Worm (Caenorhabditis elegans) whole organism, late embryonic: ENCODE results near the gene nhr-219.

Source experiments
- C08G9.2 ChIP-seq: sonication (generic microtip); optimal IDR thresholded peaks from 2 replicates; lab custom pipeline; 2016; ENCODE audit warnings: mild to moderate bottlenecking, missing genetic modification characterization, moderate library complexity, missing compliant biosample characterization
- F13H6.1 ChIP-seq: sonication (generic microtip); optimal IDR thresholded peaks from 2 replicates; lab custom pipeline; 2016; ENCODE audit warnings: missing genetic modification characterization, missing compliant biosample characterization
- K02D7.2 ChIP-seq: sonication (generic microtip); optimal IDR thresholded peaks from 2 replicates; lab custom pipeline; 2017; ENCODE audit warnings: mild to moderate bottlenecking, missing genetic modification characterization, missing compliant biosample characterization
- K09A11.1 ChIP-seq: sonication (generic microtip); optimal IDR thresholded peaks from 2 replicates; lab custom pipeline; 2017; ENCODE audit warnings: antibody characterized with exemption, mild to moderate bottlenecking, missing genetic modification characterization, missing compliant biosample characterization; ENCODE audit not compliant: insufficient read depth
- T23F11.4 ChIP-seq: fragments of 200-800 bp; sonication (Bioruptor generic); optimal IDR thresholded peaks from 2 replicates; lab custom pipeline; 2018; ENCODE audit warnings: mild to moderate bottlenecking, missing genetic modification characterization, missing compliant biosample characterization
- ceh-14 ChIP-seq: sonication (generic microtip); optimal IDR thresholded peaks from 2 replicates; lab custom pipeline; 2016; ENCODE audit warnings: missing genotype, missing genetic modification characterization, missing compliant biosample characterization
- ceh-18 ChIP-seq: sonication (generic microtip); optimal IDR thresholded peaks from 2 replicates; lab custom pipeline; 2016; ENCODE audit warnings: missing genetic modification characterization, missing compliant biosample characterization
- ceh-24 ChIP-seq: sonication (generic microtip); optimal IDR thresholded peaks from 2 replicates; lab custom pipeline; 2016; ENCODE audit warnings: mild to moderate bottlenecking, missing genetic modification characterization, missing compliant biosample characterization
- ceh-30 ChIP-seq: fragments of 150-350 bp; optimal IDR thresholded peaks from 2 replicates; lab custom pipeline; 2014; ENCODE audit warnings: missing biosample characterization, missing genetic modification characterization
- ceh-34 ChIP-seq: sonication (generic microtip); optimal IDR thresholded peaks from 2 replicates; lab custom pipeline; 2016; ENCODE audit warnings: mild to moderate bottlenecking, missing genetic modification characterization, missing compliant biosample characterization
- ceh-45 ChIP-seq: fragments of 200-800 bp; sonication (Bioruptor generic); IDR thresholded peaks from 2 replicates; pipeline ENCODE4 v1.3.6; 2022; ENCODE audit warnings: missing genetic modification reagents, missing genetic modification characterization, missing compliant biosample characterization
- ceh-48 ChIP-seq: sonication (generic microtip); optimal IDR thresholded peaks from 2 replicates; lab custom pipeline; 2016; ENCODE audit warnings: missing genetic modification characterization, inconsistent platforms, missing compliant biosample characterization
- che-1 ChIP-seq: sonication (generic microtip); optimal IDR thresholded peaks from 2 replicates; lab custom pipeline; 2016; ENCODE audit warnings: mild to moderate bottlenecking, missing genetic modification characterization, missing compliant biosample characterization
- dve-1 ChIP-seq: sonication (generic microtip); optimal IDR thresholded peaks from 2 replicates; lab custom pipeline; 2017; ENCODE audit warnings: antibody characterized with exemption, mild to moderate bottlenecking, missing genetic modification characterization, missing compliant biosample characterization
- elt-4 ChIP-seq: sonication (generic microtip); optimal IDR thresholded peaks from 2 replicates; lab custom pipeline; 2016; ENCODE audit warnings: missing genetic modification characterization, missing compliant biosample characterization
- ets-4 ChIP-seq: sonication (generic microtip); optimal IDR thresholded peaks from 2 replicates; lab custom pipeline; 2016; ENCODE audit warnings: missing genetic modification characterization, missing compliant biosample characterization
- fkh-6 ChIP-seq: sonication (generic microtip); optimal IDR thresholded peaks from 2 replicates; lab custom pipeline; 2016; ENCODE audit warnings: missing genetic modification characterization, missing compliant biosample characterization
- gmeb-2 ChIP-seq: sonication (generic microtip); optimal IDR thresholded peaks from 2 replicates; lab custom pipeline; 2016; ENCODE audit warnings: missing genetic modification characterization, inconsistent platforms, missing compliant biosample characterization
- hlh-6 ChIP-seq: sonication (generic microtip); optimal IDR thresholded peaks from 2 replicates; lab custom pipeline; 2016; ENCODE audit warnings: missing genotype, missing genetic modification characterization, missing compliant biosample characterization
- nhr-232 ChIP-seq: sonication (generic microtip); optimal IDR thresholded peaks from 2 replicates; lab custom pipeline; 2016; ENCODE audit warnings: missing genetic modification characterization, missing compliant biosample characterization
- odd-2 ChIP-seq: sonication (generic microtip); optimal IDR thresholded peaks from 2 replicates; lab custom pipeline; 2017; ENCODE audit warnings: antibody characterized with exemption, mild to moderate bottlenecking, missing genetic modification characterization, missing compliant biosample characterization
- pax-1 ChIP-seq: fragments of 150-350 bp; optimal IDR thresholded peaks from 2 replicates; lab custom pipeline; 2014; ENCODE audit warnings: missing biosample characterization, missing genetic modification characterization
- pha-2 ChIP-seq: sonication (generic microtip); optimal IDR thresholded peaks from 2 replicates; lab custom pipeline; 2017; ENCODE audit warnings: mild to moderate bottlenecking, missing genetic modification characterization, missing compliant biosample characterization
- pqm-1 ChIP-seq: sonication (generic microtip); optimal IDR thresholded peaks from 2 replicates; lab custom pipeline; 2016; ENCODE audit warnings: missing genetic modification characterization, missing compliant biosample characterization
- pros-1 ChIP-seq: fragments of 150-350 bp; optimal IDR thresholded peaks from 2 replicates; lab custom pipeline; 2014; ENCODE audit warnings: missing biosample characterization, missing genetic modification reagents, missing genetic modification characterization
- ref-2 ChIP-seq: sonication (generic microtip); optimal IDR thresholded peaks from 2 replicates; lab custom pipeline; 2016; ENCODE audit warnings: missing genetic modification characterization, missing compliant biosample characterization
- sdc-2 ChIP-seq: sonication (generic microtip); optimal IDR thresholded peaks from 2 replicates; lab custom pipeline; 2016; ENCODE audit warnings: missing genotype, missing genetic modification characterization, missing compliant biosample characterization
- ttx-3 ChIP-seq: sonication (generic microtip); optimal IDR thresholded peaks from 2 replicates; lab custom pipeline; 2016; ENCODE audit warnings: missing genetic modification reagents, missing genetic modification characterization, missing compliant biosample characterization
- unc-3 ChIP-seq, 2 experiments: fragments of 200-800 bp in 1 of 2; sonication (Bioruptor generic) in 1 of 2; sonication (generic microtip) in 1 of 2; conservative IDR thresholded peaks in 1 of 2; optimal IDR thresholded peaks in 1 of 2; 2 replicates each; pipeline versions ENCODE4 v1.3.6 to Lab custom; 2016 to 2022; ENCODE audit warnings: missing compliant biosample characterization in 2 of 2, missing genetic modification characterization in 2 of 2, missing genetic modification reagents in 1 of 2
- unc-42 ChIP-seq: sonication (generic microtip); optimal IDR thresholded peaks from 2 replicates; lab custom pipeline; 2016; ENCODE audit warnings: missing genotype, missing genetic modification characterization, missing compliant biosample characterization
- unc-86 ChIP-seq: sonication (generic microtip); optimal IDR thresholded peaks from 2 replicates; lab custom pipeline; 2016; ENCODE audit warnings: missing genetic modification characterization, missing compliant biosample characterization
- zip-5 ChIP-seq: sonication (generic microtip); optimal IDR thresholded peaks from 2 replicates; lab custom pipeline; 2016; ENCODE audit warnings: missing genetic modification characterization, missing compliant biosample characterization

The nhr-219 gene

DNA sequence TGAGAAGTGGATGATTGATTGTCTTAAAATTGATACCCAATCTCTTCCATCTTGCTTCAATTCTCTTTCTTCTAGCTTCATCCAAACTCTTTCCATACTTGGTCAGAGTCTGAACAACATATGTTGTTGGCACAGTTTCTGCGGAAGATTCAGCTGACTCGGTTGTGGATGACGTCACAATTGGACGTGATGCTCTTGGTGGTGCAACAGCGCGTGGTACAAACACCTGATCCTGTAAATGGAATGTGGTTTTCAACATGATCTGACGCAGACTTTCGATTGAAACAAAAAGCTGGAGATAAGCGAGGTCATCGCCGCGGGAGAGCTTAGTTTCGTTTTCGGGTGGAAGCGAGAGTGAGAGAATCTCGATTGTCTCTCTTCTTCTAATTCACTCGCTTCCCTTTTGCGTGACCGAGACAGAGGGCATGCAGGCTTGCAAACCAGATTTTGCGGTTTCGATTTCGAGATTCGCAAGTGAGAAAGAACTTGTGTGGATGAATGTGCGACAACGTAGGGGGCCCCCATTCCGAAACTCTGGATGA, 23.5 kb downstream of the nhr-219 start:
- TF ChIP-seq F13H6.1 (tag; lab: Kevin White, UChicago) (no peak), ttx-3 (tag; lab: Kevin White, UChicago) (no peak), K02D7.2 (tag; lab: Kevin White, UChicago) (no peak)

DNA sequence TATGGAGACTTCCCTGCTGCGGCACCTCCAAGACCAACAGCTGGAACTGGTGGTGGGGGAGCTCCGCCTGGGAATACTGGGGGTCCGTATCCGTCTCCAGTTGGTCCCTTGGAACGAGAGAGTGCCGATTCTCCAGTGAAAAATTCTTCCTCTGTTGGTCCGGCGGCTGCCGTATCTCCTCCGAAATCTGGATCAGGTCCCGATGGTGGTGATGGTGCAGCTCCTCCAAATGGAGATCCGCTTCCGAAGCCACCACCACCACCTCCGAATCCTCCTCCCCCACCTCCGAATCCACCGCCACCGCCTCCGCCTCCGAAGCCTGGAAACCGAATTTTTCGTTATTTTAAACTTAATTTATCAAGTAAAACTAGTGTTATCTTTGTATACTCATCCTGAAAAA, 25.6 kb downstream of the nhr-219 start:
- no peak for TF ChIP-seq K02D7.2 (tag; lab: Kevin White, UChicago)
- no peak for TF ChIP-seq ceh-24 (tag; lab: Kevin White, UChicago)
- TF ChIP-seq ref-2 (tag; lab: Kevin White, UChicago): no peak
- no peak for TF ChIP-seq pqm-1 (tag; lab: Kevin White, UChicago)
- TF ChIP-seq fkh-6 (tag; lab: Kevin White, UChicago): no peak
- no peak for TF ChIP-seq sdc-2 (tag; lab: Kevin White, UChicago)
- TF ChIP-seq zip-5 (tag; lab: Kevin White, UChicago): no peak
- no peak for TF ChIP-seq ceh-48 (tag; lab: Kevin White, UChicago)
- no peak for TF ChIP-seq pros-1 (tag; lab: Kevin White, UChicago)
- no peak for TF ChIP-seq gmeb-2 (tag; lab: Kevin White, UChicago)
- TF ChIP-seq ceh-34 (tag; lab: Kevin White, UChicago): no peak
- TF ChIP-seq ceh-14: no peak
- no peak for TF ChIP-seq C08G9.2 (tag; lab: Kevin White, UChicago)
- TF ChIP-seq ttx-3 (tag; lab: Kevin White, UChicago): no peak
- no peak for TF ChIP-seq unc-86 (tag; lab: Kevin White, UChicago)
- no peak for TF ChIP-seq ceh-30 (tag; lab: Kevin White, UChicago)
- TF ChIP-seq pha-2 (tag; lab: Kevin White, UChicago): no peak
- no peak for TF ChIP-seq hlh-6
- TF ChIP-seq che-1 (tag; lab: Kevin White, UChicago): no peak

DNA sequence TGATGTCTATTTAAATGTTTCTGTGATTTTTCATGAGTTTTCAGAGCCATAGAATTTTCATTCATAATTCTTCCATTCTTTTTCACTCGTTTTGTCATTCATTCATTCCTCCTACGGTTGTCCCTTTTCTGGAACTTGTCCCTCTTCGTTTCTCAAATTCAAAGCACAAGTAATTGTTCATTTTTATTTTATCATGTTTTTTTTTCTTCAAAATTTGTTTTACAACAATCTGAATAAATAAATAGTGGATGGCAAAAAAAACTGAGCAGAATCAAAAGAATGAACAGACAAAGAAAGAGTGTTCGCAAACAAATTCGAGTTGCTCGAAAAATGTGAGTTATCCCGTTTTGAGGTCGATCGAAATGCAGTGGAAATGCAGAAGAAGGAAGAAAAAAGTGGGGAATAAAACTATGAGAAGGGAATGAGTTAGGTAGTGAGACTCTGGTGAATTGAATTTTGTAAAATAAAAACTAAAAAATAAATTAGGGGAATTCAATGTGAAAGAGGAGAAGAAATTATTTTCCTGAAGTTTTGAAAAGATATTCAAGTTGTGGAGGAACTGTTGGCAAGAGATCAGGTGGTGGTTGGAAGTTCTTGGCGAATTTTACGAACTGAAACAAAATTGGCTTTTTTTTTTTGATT, 26.4 kb downstream of the nhr-219 start:
- TF ChIP-seq unc-3 (GFP tag; conservative IDR thresholded peaks at IDR 0.05; lab: Robert Waterston, UW) (no peak), unc-3 (tag; optimal IDR thresholded peaks at IDR 0.05; lab: Kevin White, UChicago) (no peak), unc-42 (tag; lab: Kevin White, UChicago) (no peak), pha-2 (tag; lab: Kevin White, UChicago) (no peak)

DNA sequence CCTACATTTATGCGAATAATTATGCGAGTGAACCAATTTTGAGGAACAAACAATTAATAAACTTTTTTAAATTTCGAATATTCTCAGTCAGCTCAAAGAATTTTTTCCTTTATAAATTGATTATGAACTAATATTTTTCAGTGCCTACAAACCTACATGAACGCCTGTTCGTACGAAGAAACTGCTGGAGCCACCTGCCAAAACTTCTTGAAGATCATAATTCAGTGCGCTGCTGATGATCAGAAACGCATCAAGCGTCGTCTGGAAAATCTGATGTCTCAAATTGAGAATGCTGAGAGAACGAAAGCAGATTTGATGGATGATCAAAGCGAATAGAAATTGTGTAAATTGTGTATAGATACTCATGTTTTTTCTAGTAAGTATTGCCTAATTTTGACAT, 27.0 kb downstream of the nhr-219 start:
- TF ChIP-seq K09A11.1 (tag; lab: Kevin White, UChicago) (no peak), K02D7.2 (tag; lab: Kevin White, UChicago) (no peak), dve-1 (tag; lab: Kevin White, UChicago) (no peak), pax-1 (tag; lab: Kevin White, UChicago) (no peak), nhr-232 (tag; lab: Kevin White, UChicago) (no peak), ceh-45 (GFP tag; lab: Robert Waterston, UW) (no peak), odd-2 (tag; lab: Kevin White, UChicago) (no peak), elt-4 (tag; lab: Kevin White, UChicago) (no peak), ets-4 (tag; lab: Kevin White, UChicago) (no peak), ceh-48 (tag; lab: Kevin White, UChicago) (no peak), pros-1 (tag; lab: Kevin White, UChicago) (no peak), T23F11.4 (GFP tag; lab: Kevin White, UChicago) (no peak), gmeb-2 (tag; lab: Kevin White, UChicago) (no peak), zip-5 (tag; lab: Kevin White, UChicago) (no peak), C08G9.2 (tag; lab: Kevin White, UChicago) (no peak), ceh-18 (tag; lab: Kevin White, UChicago) (no peak), ref-2 (tag; lab: Kevin White, UChicago) (no peak)
